Fruit fly (Drosophila melanogaster): ENCODE measurements around the gene Men.

DNA sequence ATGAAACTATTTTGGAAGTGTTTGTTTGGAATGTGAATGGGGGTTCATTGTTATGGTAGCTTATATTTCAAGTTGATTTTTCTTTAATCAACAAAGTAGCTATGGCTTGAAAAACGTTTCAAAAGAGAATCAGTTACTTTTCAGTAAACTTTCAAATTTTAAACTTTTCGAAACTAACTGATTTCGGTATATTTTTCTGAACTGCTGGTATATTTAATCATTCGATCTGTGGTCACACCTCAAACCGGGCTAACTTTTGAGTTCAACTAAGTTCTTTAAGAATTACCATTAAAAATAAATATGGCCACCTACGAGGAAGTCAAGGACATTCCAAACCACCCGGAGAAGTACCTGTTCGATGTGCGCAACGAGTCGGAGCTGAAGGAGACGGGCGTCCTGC lies 17.4 kb downstream of the Men start, which contains the start of gene CG12279:
- TF ChIP-seq ovo (GFP tag; optimal IDR thresholded peaks at IDR 0.05): no peak
- no peak for TF ChIP-seq Hr96 (GFP tag; optimal IDR thresholded peaks at IDR 0.05)
- TF ChIP-seq kay (GFP tag; ENCODE audit: borderline replicate concordance): no peak
- TF ChIP-seq cnc (optimal IDR thresholded peaks at IDR 0.05): no peak
- TF ChIP-seq Clk (GFP tag; optimal IDR thresholded peaks at IDR 0.05): no peak
